Fruit fly (Drosophila melanogaster) whole organism, embryonic: Measurements from ENCODE around the gene Ir92a.

Experiments
- Ada2b ChIP-seq: fragments of 200-800 bp; sonication (Bioruptor generic); IDR thresholded peaks from 2 replicates; pipeline ENCODE4 v1.3.6; 2022; ENCODE audit warnings: missing biosample characterization, missing genetic modification characterization
- BEAF-32 ChIP-seq: fragments of 200-800 bp; sonication (Bioruptor generic); optimal IDR thresholded peaks from 3 replicates; lab custom pipeline; 2017; ENCODE audit warnings: missing biosample characterization, missing genetic modification characterization, mild to moderate bottlenecking, moderate library complexity, missing genetic modification reagents
- CG10274 ChIP-seq: fragments of 200-800 bp; sonication (Bioruptor generic); optimal IDR thresholded peaks from 3 replicates; lab custom pipeline; 2017; ENCODE audit warnings: missing biosample characterization, mild to moderate bottlenecking, missing genetic modification characterization
- CG10543 ChIP-seq: fragments of 200-800 bp; sonication (Bioruptor generic); optimal IDR thresholded peaks from 3 replicates; lab custom pipeline; 2017; ENCODE audit warnings: missing biosample characterization, mild to moderate bottlenecking, missing genetic modification characterization, moderate library complexity
- CG11247 ChIP-seq: fragments of 200-800 bp; sonication (Bioruptor generic); IDR thresholded peaks from 2 replicates; pipeline ENCODE4 v1.3.6; 2022; ENCODE audit warnings: missing biosample characterization, missing genetic modification characterization
- CG11504 ChIP-seq: fragments of 200-800 bp; sonication (Bioruptor generic); optimal IDR thresholded peaks from 3 replicates; lab custom pipeline; 2019; ENCODE audit warnings: missing biosample characterization, mild to moderate bottlenecking, missing genetic modification characterization, moderate library complexity
- CG12155 ChIP-seq: fragments of 200-800 bp; sonication (Bioruptor generic); optimal IDR thresholded peaks from 3 replicates; lab custom pipeline; 2016; ENCODE audit warnings: missing biosample characterization, missing genetic modification characterization
- CG13775 ChIP-seq: fragments of 200-800 bp; sonication (Bioruptor generic); optimal IDR thresholded peaks from 3 replicates; lab custom pipeline; 2017; ENCODE audit warnings: missing biosample characterization, mild to moderate bottlenecking, missing genetic modification characterization
- CG14710 ChIP-seq: fragments of 200-800 bp; sonication (Bioruptor generic); optimal IDR thresholded peaks from 3 replicates; lab custom pipeline; 2019; ENCODE audit warnings: missing biosample characterization, mild to moderate bottlenecking, missing genetic modification characterization, moderate library complexity
- CG15269 ChIP-seq: fragments of 200-800 bp; sonication (Bioruptor generic); optimal IDR thresholded peaks from 2 replicates; lab custom pipeline; 2018; ENCODE audit warnings: missing biosample characterization, mild to moderate bottlenecking, missing genetic modification characterization, moderate library complexity
- CG1647 ChIP-seq: fragments of 200-800 bp; sonication (Bioruptor generic); optimal IDR thresholded peaks from 3 replicates; lab custom pipeline; 2016; ENCODE audit warnings: missing biosample characterization, missing genetic modification characterization
- CG17385 ChIP-seq: fragments of 200-800 bp; sonication (Bioruptor generic); optimal IDR thresholded peaks from 3 replicates; lab custom pipeline; 2018; ENCODE audit warnings: missing biosample characterization, mild to moderate bottlenecking, missing genetic modification characterization
- CG18262 ChIP-seq: fragments of 200-800 bp; optimal IDR thresholded peaks from 3 replicates; lab custom pipeline; 2019; ENCODE audit warnings: missing biosample characterization, mild to moderate bottlenecking, missing genetic modification characterization, moderate library complexity
- CG18599 ChIP-seq: fragments of 200-800 bp; sonication (Bioruptor generic); optimal IDR thresholded peaks from 3 replicates; lab custom pipeline; 2017; ENCODE audit warnings: missing biosample characterization, missing genetic modification characterization, mild to moderate bottlenecking, moderate library complexity, missing genetic modification reagents
- CG18619 ChIP-seq: fragments of 200-800 bp; sonication (Bioruptor generic); optimal IDR thresholded peaks from 3 replicates; lab custom pipeline; 2017; ENCODE audit warnings: missing biosample characterization, mild to moderate bottlenecking, missing genetic modification characterization
- CG2120 ChIP-seq: fragments of 200-800 bp; sonication (Bioruptor generic); optimal IDR thresholded peaks from 3 replicates; lab custom pipeline; 2016; ENCODE audit warnings: missing biosample characterization, missing genetic modification characterization
- CG31441 ChIP-seq: fragments of 200-800 bp; sonication (Bioruptor generic); IDR thresholded peaks from 2 replicates; pipeline ENCODE4 v1.3.6; 2022; ENCODE audit warnings: missing biosample characterization, missing genetic modification characterization
- CG32532 ChIP-seq: fragments of 200-800 bp; sonication (Bioruptor generic); IDR thresholded peaks from 2 replicates; pipeline ENCODE4 v1.3.6; 2022; ENCODE audit warnings: missing biosample characterization, missing genetic modification characterization
- CG43689 ChIP-seq: fragments of 200-800 bp; sonication (Bioruptor generic); IDR thresholded peaks from 2 replicates; pipeline ENCODE4 v1.3.6; 2022; ENCODE audit warnings: missing biosample characterization, missing genetic modification characterization
- CG4730 ChIP-seq: fragments of 200-800 bp; sonication (Bioruptor generic); IDR thresholded peaks from 2 replicates; pipeline ENCODE4 v1.3.6; 2022; ENCODE audit warnings: missing biosample characterization, missing genetic modification characterization
- CG4854 ChIP-seq: fragments of 200-800 bp; sonication (Bioruptor generic); optimal IDR thresholded peaks from 2 replicates; lab custom pipeline; 2016; ENCODE audit warnings: missing biosample characterization, missing genetic modification characterization, inconsistent platforms
- CG6654 ChIP-seq: fragments of 200-800 bp; sonication (Bioruptor generic); optimal IDR thresholded peaks from 2 replicates; lab custom pipeline; 2017; ENCODE audit warnings: missing biosample characterization, mild to moderate bottlenecking, missing genetic modification characterization
- CG7556 ChIP-seq: fragments of 200-800 bp; sonication (Bioruptor generic); optimal IDR thresholded peaks from 2 replicates; lab custom pipeline; 2017; ENCODE audit warnings: missing biosample characterization, mild to moderate bottlenecking, missing genetic modification characterization
- CG7987 ChIP-seq: fragments of 200-800 bp; sonication (Bioruptor generic); optimal IDR thresholded peaks from 2 replicates; lab custom pipeline; 2018; ENCODE audit warnings: missing biosample characterization, mild to moderate bottlenecking, missing genetic modification characterization, moderate library complexity
- CG9876 ChIP-seq: fragments of 200-800 bp; sonication (Bioruptor generic); optimal IDR thresholded peaks from 2 replicates; lab custom pipeline; 2016; ENCODE audit warnings: missing biosample characterization, missing genetic modification characterization
- CkIIα-i1 ChIP-seq: fragments of 200-800 bp; sonication (Bioruptor generic); IDR thresholded peaks from 2 replicates; pipeline ENCODE4 v1.3.6; 2022; ENCODE audit warnings: missing biosample characterization, missing genetic modification characterization
- Deaf1 ChIP-seq: fragments of 200-800 bp; optimal IDR thresholded peaks from 3 replicates; lab custom pipeline; 2019; ENCODE audit warnings: missing biosample characterization, mild to moderate bottlenecking, missing genetic modification characterization, moderate library complexity
- Hmx ChIP-seq: fragments of 200-800 bp; sonication (Bioruptor generic); optimal IDR thresholded peaks from 2 replicates; lab custom pipeline; 2016; ENCODE audit warnings: missing biosample characterization, missing genetic modification characterization
- Hsf ChIP-seq: fragments of 200-800 bp; sonication (Bioruptor generic); optimal IDR thresholded peaks from 3 replicates; lab custom pipeline; 2016; ENCODE audit warnings: missing biosample characterization, missing genetic modification characterization
- Lim3 ChIP-seq: fragments of 200-800 bp; sonication (Bioruptor generic); IDR thresholded peaks from 2 replicates; pipeline ENCODE4 v1.3.6; 2022; ENCODE audit warnings: missing biosample characterization, missing genetic modification characterization
- Mad ChIP-seq: fragments of 200-800 bp; sonication (Bioruptor generic); optimal IDR thresholded peaks from 2 replicates; lab custom pipeline; 2016; ENCODE audit warnings: missing biosample characterization, missing genetic modification characterization
- Med ChIP-seq: fragments of 200-800 bp; sonication (Bioruptor generic); peaks from one replicate; lab custom pipeline; 2016; ENCODE audit warnings: missing biosample characterization, missing genetic modification characterization, mild to moderate bottlenecking, inconsistent platforms, moderate library complexity
- Mes4 ChIP-seq: fragments of 200-800 bp; sonication (Bioruptor generic); optimal IDR thresholded peaks from 2 replicates; lab custom pipeline; 2016; ENCODE audit warnings: missing biosample characterization, missing genetic modification characterization
- Opbp ChIP-seq: fragments of 200-800 bp; sonication (Bioruptor generic); IDR thresholded peaks from 3 replicates; pipeline ENCODE4 v1.3.6; 2022; ENCODE audit warnings: missing biosample characterization, missing genetic modification characterization; ENCODE audit not compliant: partially characterized antibody
- Ravus ChIP-seq: fragments of 200-800 bp; sonication (Bioruptor generic); IDR thresholded peaks from 2 replicates; pipeline ENCODE4 v1.3.6; 2022; ENCODE audit warnings: missing biosample characterization, missing genetic modification characterization
- Rfx ChIP-seq: fragments of 200-800 bp; sonication (Bioruptor generic); IDR thresholded peaks from 2 replicates; pipeline ENCODE4 v1.3.6; 2022; ENCODE audit warnings: missing biosample characterization, missing genetic modification characterization
- Spps ChIP-seq: fragments of 200-800 bp; sonication (Bioruptor generic); optimal IDR thresholded peaks from 2 replicates; lab custom pipeline; 2018; ENCODE audit warnings: missing biosample characterization, mild to moderate bottlenecking, missing genetic modification characterization
- aop ChIP-seq: fragments of 200-800 bp; sonication (Bioruptor generic); IDR thresholded peaks from 2 replicates; pipeline ENCODE4 v1.3.6; 2022; ENCODE audit warnings: missing biosample characterization, missing genetic modification characterization
- bab2 ChIP-seq: fragments of 200-800 bp; sonication (Bioruptor generic); optimal IDR thresholded peaks from 2 replicates; lab custom pipeline; 2016; ENCODE audit warnings: missing biosample characterization, missing genetic modification characterization
- cato ChIP-seq: fragments of 200-800 bp; sonication (Bioruptor generic); optimal IDR thresholded peaks from 2 replicates; lab custom pipeline; 2016; ENCODE audit warnings: missing biosample characterization, missing genetic modification characterization, borderline replicate concordance
- ci ChIP-seq: fragments of 200-800 bp; sonication (Bioruptor generic); IDR thresholded peaks from 3 replicates; pipeline ENCODE4 v1.3.6; 2022; ENCODE audit warnings: missing biosample characterization, missing genetic modification characterization
- fu2 ChIP-seq: fragments of 200-800 bp; sonication (Bioruptor generic); optimal IDR thresholded peaks from 2 replicates; lab custom pipeline; 2016; ENCODE audit warnings: missing biosample characterization, missing genetic modification characterization
- nau ChIP-seq: fragments of 200-800 bp; sonication (Bioruptor generic); optimal IDR thresholded peaks from 3 replicates; lab custom pipeline; 2017; ENCODE audit warnings: missing biosample characterization, mild to moderate bottlenecking, missing genetic modification characterization, missing genetic modification reagents
- peb ChIP-seq: fragments of 200-800 bp; sonication (Bioruptor generic); IDR thresholded peaks from 2 replicates; pipeline ENCODE4 v1.3.6; 2022; ENCODE audit warnings: missing biosample characterization, missing genetic modification characterization
- pho ChIP-seq: fragments of 200-800 bp; sonication (Bioruptor generic); optimal IDR thresholded peaks from 2 replicates; lab custom pipeline; 2016; ENCODE audit warnings: missing biosample characterization, missing genetic modification characterization
- run ChIP-seq: fragments of 200-800 bp; sonication (Bioruptor generic); optimal IDR thresholded peaks from 3 replicates; lab custom pipeline; 2018; ENCODE audit warnings: missing biosample characterization, mild to moderate bottlenecking, missing genetic modification characterization
- seq ChIP-seq: fragments of 200-800 bp; sonication (Bioruptor generic); IDR thresholded peaks from 2 replicates; pipeline ENCODE4 v1.3.6; 2022; ENCODE audit warnings: missing biosample characterization, missing genetic modification characterization
- stwl ChIP-seq: fragments of 200-800 bp; sonication (Bioruptor generic); optimal IDR thresholded peaks from 3 replicates; lab custom pipeline; 2018; ENCODE audit warnings: missing biosample characterization, mild to moderate bottlenecking, missing genetic modification characterization, moderate library complexity
- vvl ChIP-seq: fragments of 200-800 bp; sonication (Bioruptor generic); IDR thresholded peaks from 2 replicates; pipeline ENCODE4 v1.3.6; 2022; ENCODE audit warnings: missing biosample characterization, missing genetic modification characterization
- zfh1 ChIP-seq: fragments of 200-800 bp; sonication (Bioruptor generic); IDR thresholded peaks from 3 replicates; pipeline ENCODE4 v1.3.6; 2022; ENCODE audit warnings: missing biosample characterization, missing genetic modification characterization

The Ir92a gene

dm6 chr3R:20317402-20318165 lies 21.2 kb upstream of the Ir92a start (continued):
- no peak for TF ChIP-seq seq
- no peak for TF ChIP-seq vvl (GFP tag; lab: Robert Waterston, UW)
- no peak for TF ChIP-seq Hsf (GFP tag; lab: Kevin White, UChicago)
- no peak for TF ChIP-seq CG7556
- TF ChIP-seq BEAF-32 (GFP tag; lab: Kevin White, UChicago), result no peak
- TF ChIP-seq CkIIα-i1 (GFP tag; lab: Robert Waterston, UW), result no peak
- no peak for TF ChIP-seq Opbp (GFP tag; lab: Robert Waterston, UW)
- no peak for TF ChIP-seq CG18262 (tag; lab: Kevin White, UChicago)
- TF ChIP-seq CG31441 (GFP tag; lab: Robert Waterston, UW), result no peak
- no peak for TF ChIP-seq CG11247 (GFP tag; lab: Robert Waterston, UW)
- peak; percentile 22; the same call in 1 of the 2 replicates for TF ChIP-seq Rfx (GFP tag; lab: Robert Waterston, UW)
- TF ChIP-seq CG13775 (GFP tag; lab: Kevin White, UChicago), result no peak
- no peak for TF ChIP-seq Spps (tag; lab: Kevin White, UChicago)
- TF ChIP-seq CG6654 (GFP tag; lab: Kevin White, UChicago), result no peak
- TF ChIP-seq CG18619 (GFP tag; lab: Kevin White, UChicago), result no peak
- no peak for TF ChIP-seq nau (GFP tag; lab: Kevin White, UChicago)
- no peak for TF ChIP-seq CG1647 (GFP tag; lab: Kevin White, UChicago)
- TF ChIP-seq cato, result no peak
- TF ChIP-seq CG4730, result no peak
- TF ChIP-seq peb (GFP tag; lab: Robert Waterston, UW), result no peak

dm6 chr3R:20318166-20318690 lies 20.5 kb upstream of the Ir92a start:
- TF ChIP-seq CG10543 (GFP tag; lab: Kevin White, UChicago) (no peak), Med (GFP tag; lab: Kevin White, UChicago) (peak; percentile 77), Ada2b (GFP tag; lab: Robert Waterston, UW) (no peak), Opbp (GFP tag; lab: Robert Waterston, UW) (no peak), ci (GFP tag; lab: Robert Waterston, UW) (no peak), CG4854 (no peak), Hmx (GFP tag; lab: Kevin White, UChicago) (no peak), CG7987 (GFP tag; lab: Kevin White, UChicago) (no peak), CG10274 (GFP tag; lab: Kevin White, UChicago) (peak; percentile 94), Deaf1 (tag; lab: Kevin White, UChicago) (no peak), fu2 (GFP tag; lab: Kevin White, UChicago) (no peak), CG11504 (no peak), CG2120 (GFP tag; lab: Kevin White, UChicago) (peak; percentile 6), Lim3 (GFP tag; lab: Robert Waterston, UW) (no peak), aop (GFP tag; lab: Robert Waterston, UW) (no peak), Mad (no peak), CG14710 (no peak), CG17385 (no peak), CG9876 (no peak), zfh1 (GFP tag; lab: Robert Waterston, UW) (no peak), stwl (no peak), CG18599 (GFP tag; lab: Kevin White, UChicago) (peak; percentile 3), CG43689 (GFP tag; lab: Robert Waterston, UW) (no peak), CG12155 (GFP tag; lab: Kevin White, UChicago) (no peak), bab2 (GFP tag; lab: Kevin White, UChicago) (no peak), run (tag; lab: Kevin White, UChicago) (no peak), CG32532 (GFP tag; lab: Robert Waterston, UW) (0 out of 2 replicates have a peak, but pooled peaks have one; percentile 7), CG15269 (peak; percentile 16), pho (GFP tag; lab: Kevin White, UChicago) (no peak), Ravus (GFP tag; lab: Robert Waterston, UW) (no peak), Mes4 (no peak)
